Fruit fly (Drosophila melanogaster) whole organism, prepupa: ENCODE data around the gene Cog2.

ENCODE experiments used
- CG10631 ChIP-seq: fragments of 200-800 bp; sonication (Bioruptor generic); optimal IDR thresholded peaks from 2 replicates; lab custom pipeline; 2016; ENCODE audit warnings: missing biosample characterization, missing genetic modification characterization
- CG10669 ChIP-seq: fragments of 200-800 bp; sonication (Bioruptor generic); optimal IDR thresholded peaks from 3 replicates; lab custom pipeline; 2018; ENCODE audit warnings: missing biosample characterization, mild to moderate bottlenecking, missing genetic modification characterization, moderate library complexity
- CG11294 ChIP-seq: fragments of 200-800 bp; sonication (Bioruptor generic); IDR thresholded peaks from 2 replicates; pipeline ENCODE4 v1.3.6; 2022; ENCODE audit warnings: missing biosample characterization, missing genetic modification characterization
- CG15336 ChIP-seq: fragments of 200-800 bp; sonication (Bioruptor generic); IDR thresholded peaks from 2 replicates; pipeline ENCODE4 v1.3.6; 2022; ENCODE audit warnings: missing biosample characterization, missing genetic modification characterization
- CG16779 ChIP-seq: fragments of 200-800 bp; sonication (Bioruptor generic); optimal IDR thresholded peaks from 3 replicates; lab custom pipeline; 2017; ENCODE audit warnings: missing biosample characterization, mild to moderate bottlenecking, missing genetic modification characterization
- CG3032 ChIP-seq: fragments of 200-800 bp; optimal IDR thresholded peaks from 2 replicates; lab custom pipeline; 2019; ENCODE audit warnings: missing biosample characterization, mild to moderate bottlenecking, missing genetic modification characterization, moderate library complexity
- CG31627 ChIP-seq: fragments of 200-800 bp; sonication (Bioruptor generic); optimal IDR thresholded peaks from 3 replicates; lab custom pipeline; 2016; ENCODE audit warnings: missing biosample characterization, missing genetic modification characterization
- CG32006 ChIP-seq: fragments of 200-800 bp; sonication (Bioruptor generic); optimal IDR thresholded peaks from 3 replicates; lab custom pipeline; 2017; ENCODE audit warnings: missing biosample characterization, mild to moderate bottlenecking, missing genetic modification characterization
- CG34406 ChIP-seq: fragments of 200-800 bp; sonication (Bioruptor generic); optimal IDR thresholded peaks from 3 replicates; lab custom pipeline; 2016; ENCODE audit warnings: missing biosample characterization, missing genetic modification characterization
- CG6276 ChIP-seq: fragments of 200-800 bp; sonication (Bioruptor generic); optimal IDR thresholded peaks from 2 replicates; lab custom pipeline; 2017; ENCODE audit warnings: missing biosample characterization, mild to moderate bottlenecking, missing genetic modification characterization
- CG6792 ChIP-seq: fragments of 200-800 bp; sonication (Bioruptor generic); optimal IDR thresholded peaks from 3 replicates; lab custom pipeline; 2016; ENCODE audit warnings: missing biosample characterization, missing genetic modification characterization
- CG6808 ChIP-seq: fragments of 200-800 bp; sonication (Bioruptor generic); optimal IDR thresholded peaks from 3 replicates; lab custom pipeline; 2017; ENCODE audit warnings: missing biosample characterization, missing genetic modification characterization, mild to moderate bottlenecking, moderate library complexity, missing genetic modification reagents
- CG6854 ChIP-seq: fragments of 200-800 bp; sonication (Bioruptor generic); optimal IDR thresholded peaks from 2 replicates; lab custom pipeline; 2017; ENCODE audit warnings: missing biosample characterization, mild to moderate bottlenecking, missing genetic modification characterization
- CG7368 ChIP-seq: fragments of 200-800 bp; sonication (Bioruptor generic); optimal IDR thresholded peaks from 3 replicates; lab custom pipeline; 2016; ENCODE audit warnings: missing biosample characterization, missing genetic modification characterization
- CG8119 ChIP-seq: fragments of 200-800 bp; sonication (Bioruptor generic); IDR thresholded peaks from 3 replicates; pipeline ENCODE4 v1.3.6; 2022; ENCODE audit warnings: missing biosample characterization, missing genetic modification characterization
- Eip75B ChIP-seq: fragments of 200-800 bp; sonication (Bioruptor generic); optimal IDR thresholded peaks from 3 replicates; lab custom pipeline; 2016; ENCODE audit warnings: missing biosample characterization, missing genetic modification characterization
- Eip78C ChIP-seq: fragments of 200-800 bp; sonication (Bioruptor generic); peaks from one replicate; lab custom pipeline; 2016; ENCODE audit warnings: missing biosample characterization, missing genetic modification characterization
- Ets21C ChIP-seq: fragments of 200-800 bp; sonication (Bioruptor generic); optimal IDR thresholded peaks from 3 replicates; lab custom pipeline; 2016; ENCODE audit warnings: missing biosample characterization, missing genetic modification characterization
- Ets96B ChIP-seq: fragments of 200-800 bp; optimal IDR thresholded peaks from 2 replicates; lab custom pipeline; 2019; ENCODE audit warnings: missing biosample characterization, mild to moderate bottlenecking, missing genetic modification characterization, moderate library complexity
- Hr38 ChIP-seq: sonication (Bioruptor generic); optimal IDR thresholded peaks from 2 replicates; lab custom pipeline; 2016; ENCODE audit warnings: missing biosample characterization, missing genetic modification characterization
- Lpt ChIP-seq: fragments of 200-800 bp; sonication (Bioruptor generic); optimal IDR thresholded peaks from 3 replicates; lab custom pipeline; 2016; ENCODE audit warnings: missing biosample characterization, missing genetic modification characterization
- Met ChIP-seq: fragments of 200-800 bp; sonication (Bioruptor generic); optimal IDR thresholded peaks from 3 replicates; lab custom pipeline; 2016; ENCODE audit warnings: missing biosample characterization, missing genetic modification characterization
- OdsH ChIP-seq: fragments of 200-800 bp; sonication (Bioruptor generic); optimal IDR thresholded peaks from 3 replicates; lab custom pipeline; 2016; ENCODE audit warnings: missing biosample characterization, missing genetic modification characterization
- Sox14 ChIP-seq: fragments of 200-800 bp; sonication (Bioruptor generic); optimal IDR thresholded peaks from 3 replicates; lab custom pipeline; 2016; ENCODE audit warnings: missing biosample characterization, missing genetic modification characterization
- Sox15 ChIP-seq: fragments of 200-800 bp; sonication (Bioruptor generic); optimal IDR thresholded peaks from 3 replicates; lab custom pipeline; 2016; ENCODE audit warnings: missing biosample characterization, missing genetic modification characterization
- achi ChIP-seq: fragments of 200-800 bp; sonication (Bioruptor generic); optimal IDR thresholded peaks from 3 replicates; lab custom pipeline; 2016; ENCODE audit warnings: missing biosample characterization, missing genetic modification characterization
- acj6 ChIP-seq: fragments of 200-800 bp; sonication (Bioruptor generic); optimal IDR thresholded peaks from 3 replicates; lab custom pipeline; 2016; ENCODE audit warnings: missing biosample characterization, missing genetic modification characterization
- cyc ChIP-seq: fragments of 200-800 bp; sonication (Bioruptor generic); optimal IDR thresholded peaks from 3 replicates; lab custom pipeline; 2016; ENCODE audit warnings: missing biosample characterization, missing genetic modification characterization
- dac ChIP-seq: fragments of 200-800 bp; sonication (Bioruptor generic); optimal IDR thresholded peaks from 2 replicates; lab custom pipeline; 2017; ENCODE audit warnings: missing biosample characterization, mild to moderate bottlenecking, missing genetic modification characterization
- dsx ChIP-seq: fragments of 200-800 bp; optimal IDR thresholded peaks from 3 replicates; lab custom pipeline; 2019; ENCODE audit warnings: missing biosample characterization, mild to moderate bottlenecking, missing genetic modification characterization, moderate library complexity; ENCODE audit not compliant: poor library complexity, severe bottlenecking
- eg ChIP-seq: fragments of 200-800 bp; sonication (Bioruptor generic); IDR thresholded peaks from 3 replicates; pipeline ENCODE4 v1.3.6; 2022; ENCODE audit warnings: missing biosample characterization, missing genetic modification characterization
- esn ChIP-seq: fragments of 200-800 bp; sonication (Bioruptor generic); optimal IDR thresholded peaks from 2 replicates; lab custom pipeline; 2016; ENCODE audit warnings: missing biosample characterization, mild to moderate bottlenecking, missing genetic modification characterization, moderate library complexity
- lz ChIP-seq: fragments of 200-800 bp; sonication (Bioruptor generic); optimal IDR thresholded peaks from 3 replicates; lab custom pipeline; 2016; ENCODE audit warnings: missing biosample characterization, missing genetic modification characterization
- net ChIP-seq: fragments of 200-800 bp; sonication (Bioruptor generic); optimal IDR thresholded peaks from 3 replicates; lab custom pipeline; 2016; ENCODE audit warnings: missing biosample characterization, missing genetic modification characterization
- pdm3 ChIP-seq: fragments of 200-800 bp; sonication (Bioruptor generic); optimal IDR thresholded peaks from 3 replicates; lab custom pipeline; 2016; ENCODE audit warnings: missing biosample characterization, missing genetic modification characterization
- salr ChIP-seq, 2 experiments: fragments of 200-800 bp; sonication (Bioruptor generic); optimal IDR thresholded peaks; 3 replicates each; lab custom pipeline; 2016 to 2018; ENCODE audit warnings: missing biosample characterization in 2 of 2, missing genetic modification characterization in 2 of 2, mild to moderate bottlenecking in 1 of 2
- spab ChIP-seq: fragments of 200-800 bp; sonication (Bioruptor generic); optimal IDR thresholded peaks from 2 replicates; lab custom pipeline; 2017; ENCODE audit warnings: missing biosample characterization, mild to moderate bottlenecking, missing genetic modification characterization, missing genetic modification reagents
- svp ChIP-seq: fragments of 200-800 bp; sonication (Bioruptor generic); peaks from one replicate; lab custom pipeline; 2016; ENCODE audit warnings: missing biosample characterization, missing genetic modification characterization
- topi ChIP-seq: fragments of 200-800 bp; sonication (Bioruptor generic); optimal IDR thresholded peaks from 3 replicates; lab custom pipeline; 2016; ENCODE audit warnings: missing biosample characterization, missing genetic modification characterization

Gene Cog2

dm6 chr3R:15379071-15379470 is 17.6 kb upstream of the Cog2 start:
- TF ChIP-seq CG32006 (no peak), acj6 (GFP tag; lab: Kevin White, UChicago) (no peak), CG6276 (GFP tag; lab: Kevin White, UChicago) (no peak), pdm3 (GFP tag; lab: Kevin White, UChicago) (no peak), CG11294 (no peak), CG6854 (GFP tag; lab: Kevin White, UChicago) (no peak), Sox15 (no peak), CG3032 (tag; lab: Kevin White, UChicago) (no peak), CG10631 (GFP tag; lab: Kevin White, UChicago) (no peak), dac (GFP tag; lab: Kevin White, UChicago) (no peak)
- TF ChIP-seq, all 60 proteins: peak for 0

DNA sequence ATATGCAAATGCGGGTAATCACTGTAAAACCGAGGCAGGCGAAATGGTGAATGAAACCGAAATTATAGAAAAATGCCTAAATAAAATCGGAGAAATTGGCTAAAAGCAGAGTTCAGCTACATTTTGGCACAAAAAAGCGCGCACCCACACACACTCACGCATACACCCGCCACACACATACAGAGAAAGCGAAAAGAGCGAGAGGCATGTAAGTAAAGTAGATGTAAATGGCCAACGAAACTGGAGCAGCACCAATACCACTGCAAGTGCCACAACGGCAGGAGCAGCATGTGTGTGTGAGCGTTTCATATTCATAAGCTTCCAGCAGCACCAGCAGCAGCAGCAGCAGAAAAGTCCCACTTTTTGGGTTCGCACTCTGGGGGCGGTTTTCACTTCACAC is 14.0 kb upstream of the Cog2 start:
- TF ChIP-seq CG6276 (GFP tag; lab: Kevin White, UChicago) = no peak
- peak; percentile 8 for TF ChIP-seq CG6854 (GFP tag; lab: Kevin White, UChicago)
- TF ChIP-seq Lpt = no peak

- TF ChIP-seq dac (GFP tag; lab: Kevin White, UChicago) (no peak), CG6854 (GFP tag; lab: Kevin White, UChicago) (peak; percentile 27)
These were observed 12.9 kb upstream of the Cog2 start, which contains the start of gene Rbp for dm6 chr3R:15374397-15374796. Rbp (plus strand) TSS chr3R:15374635.

DNA sequence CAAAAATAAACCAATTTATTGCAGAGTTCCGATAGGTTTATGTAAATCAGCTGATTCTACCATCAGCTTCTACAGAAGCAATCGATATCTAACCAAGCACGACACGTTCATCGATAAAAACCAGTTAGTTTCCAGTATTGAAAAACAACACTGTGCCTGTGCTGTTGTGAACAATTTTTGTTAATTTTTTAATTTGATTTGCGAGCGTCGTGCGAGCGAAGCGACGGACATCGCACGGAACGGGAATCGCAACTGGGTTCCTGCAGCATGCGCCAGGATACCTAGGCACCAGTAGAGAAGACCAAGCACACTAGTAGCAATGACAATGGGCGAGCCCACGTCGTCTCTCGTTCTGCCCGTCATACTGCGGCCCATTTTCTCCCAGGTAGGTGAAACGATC is 10.4 kb upstream of the Cog2 start, which contains the start of the genes Ccm3 and CG6136:
TSS of gene Ccm3 (plus strand) at position 125 of the 400 bp plus-strand sequence.
TSS of gene CG6136 (minus strand) at position 380 of the 400 bp plus-strand sequence.
- TF ChIP-seq Met (GFP tag; lab: Kevin White, UChicago) (no peak), cyc (GFP tag; lab: Kevin White, UChicago) (peak; percentile 38), net (no peak), esn (GFP tag; lab: Kevin White, UChicago) (peak; percentile 63), CG31627 (peak; percentile 44), CG11294 (no peak), CG3032 (tag; lab: Kevin White, UChicago) (peak; percentile 30), achi (peak; percentile 18), Sox14 (GFP tag; lab: Kevin White, UChicago) (peak; percentile 19), topi (GFP tag; lab: Kevin White, UChicago) (peak; percentile 47), CG7368 (no peak), Eip78C (GFP tag; lab: Kevin White, UChicago) (peak; percentile 35), CG32006 (no peak), Ets21C (GFP tag; lab: Kevin White, UChicago) (no peak), lz (GFP tag; lab: Kevin White, UChicago) (peak; percentile 43), Eip75B (GFP tag; lab: Kevin White, UChicago) (peak; percentile 32), CG6854 (GFP tag; lab: Kevin White, UChicago) (peak; percentile 38), CG16779 (no peak)

DNA sequence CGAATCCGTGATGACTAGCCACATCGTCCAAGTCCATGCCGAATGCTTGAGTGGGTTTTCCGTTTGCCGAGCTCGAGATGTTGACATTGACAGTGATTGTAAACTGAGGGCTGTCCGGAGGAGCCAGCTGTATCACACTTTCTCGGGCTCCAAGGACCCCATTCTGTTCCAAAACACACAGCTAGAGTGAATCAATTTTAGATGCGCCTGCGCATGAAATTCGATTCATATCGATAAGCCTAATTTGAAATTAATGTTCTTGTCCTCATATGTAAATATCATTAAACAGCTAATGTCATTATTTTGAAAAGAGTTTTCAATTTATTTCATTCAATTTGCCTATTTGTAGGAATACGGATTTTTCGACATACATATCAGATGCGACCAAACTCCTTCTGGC is 8.3 kb upstream of the Cog2 start, which contains the start of gene CG14868:
TSS of gene CG14868 (minus strand) at position 204 of the 400 bp plus-strand sequence.
- no peak for TF ChIP-seq spab
- TF ChIP-seq CG6808 (GFP tag; lab: Kevin White, UChicago) = no peak

dm6 chr3R:15367477-15367876 is 6.0 kb upstream of the Cog2 start, which contains the start of gene CG34404:
CG34404 (minus strand) TSS chr3R:15367665.
- TF ChIP-seq Eip78C (GFP tag; lab: Kevin White, UChicago) (peak; percentile 40), esn (GFP tag; lab: Kevin White, UChicago) (peak; percentile 22), salr (GFP tag; optimal IDR thresholded peaks at IDR 0.05; lab: Kevin White, UChicago) (no peak)

dm6 chr3R:15366839-15367238 is 5.4 kb upstream of the Cog2 start:
- TF ChIP-seq CG31627 (peak; percentile 18), svp (peak; percentile 94), dsx (GFP tag; lab: Kevin White, UChicago) (peak; percentile 58), cyc (GFP tag; lab: Kevin White, UChicago) (peak; percentile 21), lz (GFP tag; lab: Kevin White, UChicago) (peak; percentile 43), Ets96B (tag; lab: Kevin White, UChicago) (peak; percentile 57), CG6792 (GFP tag; lab: Kevin White, UChicago) (peak; percentile 50), CG8119 (GFP tag; lab: Robert Waterston, UW) (peak; percentile 74; the same call in 2 of the 3 replicates), Hr38 (GFP tag; lab: Kevin White, UChicago) (no peak), CG10631 (GFP tag; lab: Kevin White, UChicago) (no peak), esn (GFP tag; lab: Kevin White, UChicago) (peak; percentile 68), CG3032 (tag; lab: Kevin White, UChicago) (peak; percentile 35), eg (peak; percentile 76), CG10669 (GFP tag; lab: Kevin White, UChicago) (no peak), CG6808 (GFP tag; lab: Kevin White, UChicago) (no peak), spab (no peak), CG15336 (GFP tag; lab: Robert Waterston, UW) (peak; percentile 81), CG34406 (GFP tag; lab: Kevin White, UChicago) (no peak), OdsH (GFP tag; lab: Kevin White, UChicago) (no peak)
